Fruit fly (Drosophila melanogaster): Measurements from ENCODE around the gene Ndf.

Ndf gene

DNA sequence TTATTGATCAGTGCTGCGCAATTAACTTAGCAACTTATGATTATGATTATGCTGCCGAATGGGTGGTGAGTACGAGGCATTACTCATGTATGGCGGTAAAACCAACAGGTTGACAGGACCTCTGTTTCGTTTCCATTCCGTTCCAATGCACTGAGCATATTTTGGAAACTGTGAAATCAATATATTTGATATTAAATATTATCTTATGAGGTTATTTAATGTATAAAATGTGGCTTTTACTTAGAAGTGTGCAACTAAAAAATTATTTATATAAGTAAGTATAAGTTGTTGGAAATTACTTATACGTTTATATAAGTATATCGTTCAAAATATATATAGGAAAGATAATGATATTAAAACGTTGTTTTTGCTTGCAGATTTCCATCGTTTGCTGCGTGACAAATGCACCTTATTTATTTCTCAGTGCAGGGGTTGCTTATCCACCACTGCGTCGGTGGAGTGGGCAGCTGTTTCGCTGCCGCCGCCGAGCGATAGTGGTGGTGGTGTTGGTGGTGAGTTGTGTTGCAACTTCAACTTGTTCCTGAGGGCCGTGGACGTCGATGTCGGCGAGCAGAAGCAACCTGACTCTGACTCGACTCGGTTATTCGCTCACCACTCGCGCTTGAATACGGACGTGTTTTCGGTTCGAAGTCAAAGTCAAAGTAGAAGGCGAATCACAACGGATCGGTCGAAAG is 19.4 kb upstream of the Ndf start, which contains the start of gene bib (continued):
- TF ChIP-seq Xrp1 (GFP tag; IDR thresholded peaks at IDR 0.05) (peak; percentile 89), pnt (GFP tag; optimal IDR thresholded peaks at IDR 0.05) (peak; percentile 28), CG10979 (tag; optimal IDR thresholded peaks at IDR 0.05) (peak; percentile 94), zfh2 (GFP tag; optimal IDR thresholded peaks at IDR 0.05) (no peak), Mrtf (GFP tag; IDR thresholded peaks at IDR 0.05) (peak; percentile 65; the same call in 2 of the 3 replicates), tin (GFP tag; optimal IDR thresholded peaks at IDR 0.05) (peak; percentile 85), sob (GFP tag; IDR thresholded peaks at IDR 0.05) (0 out of 2 replicates have a peak, but pooled peaks have one; percentile 18), CkIIα-i1 (GFP tag; IDR thresholded peaks at IDR 0.05) (no peak), CG16779 (GFP tag; IDR thresholded peaks at IDR 0.05) (0 out of 2 replicates have a peak, but pooled peaks have one; percentile 42), Bdp1 (GFP tag; optimal IDR thresholded peaks at IDR 0.05) (peak; percentile 35), amos (GFP tag; IDR thresholded peaks at IDR 0.05; ENCODE audit: partially characterized antibody) (peak; percentile 34; the same call in 1 of the 2 replicates), dmrt99B (tag; optimal IDR thresholded peaks at IDR 0.05) (peak; percentile 88), BEAF-32 (GFP tag; optimal IDR thresholded peaks at IDR 0.05) (no peak), da (GFP tag; optimal IDR thresholded peaks at IDR 0.05) (no peak), peb (GFP tag; IDR thresholded peaks at IDR 0.05) (peak; percentile 48), CG11398 (GFP tag; optimal IDR thresholded peaks at IDR 0.05) (no peak), al (GFP tag; IDR thresholded peaks at IDR 0.05) (no peak), CG3838 (GFP tag; optimal IDR thresholded peaks at IDR 0.05) (peak; percentile 48), CG17912 (GFP tag; optimal IDR thresholded peaks at IDR 0.05) (no peak), run (tag; optimal IDR thresholded peaks at IDR 0.05) (peak; percentile 61), az2 (GFP tag; optimal IDR thresholded peaks at IDR 0.05) (peak; percentile 89), CG2116 (GFP tag; optimal IDR thresholded peaks at IDR 0.05) (peak; percentile 71), CG2202 (tag; optimal IDR thresholded peaks at IDR 0.05) (peak; percentile 86), CG6683 (GFP tag; optimal IDR thresholded peaks at IDR 0.05) (peak; percentile 65), Ptx1 (GFP tag; IDR thresholded peaks at IDR 0.05) (peak; percentile 67), CG2712 (tag; optimal IDR thresholded peaks at IDR 0.05) (peak; percentile 95), CG43689 (GFP tag; IDR thresholded peaks at IDR 0.05) (no peak), stwl (tag; optimal IDR thresholded peaks at IDR 0.05) (peak; percentile 46), Dll (GFP tag; IDR thresholded peaks at IDR 0.05; ENCODE audit: partially characterized antibody) (no peak), Doc3 (GFP tag; IDR thresholded peaks at IDR 0.05; ENCODE audit: partially characterized antibody) (no peak), CG12391 (tag; optimal IDR thresholded peaks at IDR 0.05) (peak; percentile 93), fd64A (GFP tag; optimal IDR thresholded peaks at IDR 0.05) (peak; percentile 20), p53 (GFP tag; optimal IDR thresholded peaks at IDR 0.05) (no peak), CG8478 (optimal IDR thresholded peaks at IDR 0.05) (no peak), CG16863 (GFP tag; optimal IDR thresholded peaks at IDR 0.05) (no peak), sna (GFP tag; IDR thresholded peaks at IDR 0.05; ENCODE audit: partially characterized antibody) (no peak), CG42726 (GFP tag; IDR thresholded peaks at IDR 0.05; ENCODE audit: partially characterized antibody) (peak; percentile 32; the same call in 1 of the 2 replicates), CG17359 (tag; optimal IDR thresholded peaks at IDR 0.05) (peak; percentile 83), yki (optimal IDR thresholded peaks at IDR 0.05) (no peak), ro (GFP tag; IDR thresholded peaks at IDR 0.05) (no peak; the same call in 1 of the 2 replicates), zfh1 (GFP tag; IDR thresholded peaks at IDR 0.05) (peak; percentile 69; the same call in 2 of the 3 replicates), CG2678 (tag; optimal IDR thresholded peaks at IDR 0.05) (peak; percentile 90), HHEX (GFP tag; optimal IDR thresholded peaks at IDR 0.05) (peak; percentile 75), tna (GFP tag; IDR thresholded peaks at IDR 0.05; ENCODE audit: partially characterized antibody) (no peak), CG31365 (tag; optimal IDR thresholded peaks at IDR 0.05) (no peak), Bteb2 (GFP tag; optimal IDR thresholded peaks at IDR 0.05) (no peak), btn (GFP tag; optimal IDR thresholded peaks at IDR 0.05) (no peak), CG34224 (GFP tag; IDR thresholded peaks at IDR 0.05; ENCODE audit: partially characterized antibody) (no peak), usp (GFP tag; optimal IDR thresholded peaks at IDR 0.05) (no peak), CG10321 (GFP tag; IDR thresholded peaks at IDR 0.05) (no peak)
